Fruit fly (Drosophila melanogaster): ENCODE measurements around the gene Veneno.

dm6 chr3R:8336012-8336567, 26.3 kb downstream of the Veneno start:
- TF ChIP-seq woc (GFP tag; optimal IDR thresholded peaks at IDR 0.05) (no peak), HLH106 (tag; optimal IDR thresholded peaks at IDR 0.05) (no peak), GATAd (GFP tag; optimal IDR thresholded peaks at IDR 0.05) (no peak), dl (GFP tag; optimal IDR thresholded peaks at IDR 0.05; ENCODE audit: insufficient read depth in 1 of 2, partially characterized antibody in 2 of 2) (no peak)
